Worm (Caenorhabditis elegans) whole organism, late embryonic: Measurements from ENCODE around the gene F41D9.2.

Experiments
- C08G9.2 ChIP-seq: sonication (generic microtip); optimal IDR thresholded peaks from 2 replicates; lab custom pipeline; 2016; ENCODE audit warnings: mild to moderate bottlenecking, missing genetic modification characterization, moderate library complexity, missing compliant biosample characterization
- T23F11.4 ChIP-seq: fragments of 200-800 bp; sonication (Bioruptor generic); optimal IDR thresholded peaks from 2 replicates; lab custom pipeline; 2018; ENCODE audit warnings: mild to moderate bottlenecking, missing genetic modification characterization, missing compliant biosample characterization
- Y22D7AL.16 ChIP-seq: sonication (generic microtip); optimal IDR thresholded peaks from 2 replicates; lab custom pipeline; 2016; ENCODE audit warnings: missing genetic modification characterization, missing compliant biosample characterization
- ahr-1 ChIP-seq: sonication (generic microtip); optimal IDR thresholded peaks from 2 replicates; lab custom pipeline; 2016; ENCODE audit warnings: missing genetic modification characterization, missing compliant biosample characterization
- ceh-14 ChIP-seq: sonication (generic microtip); optimal IDR thresholded peaks from 2 replicates; lab custom pipeline; 2016; ENCODE audit warnings: missing genotype, missing genetic modification characterization, missing compliant biosample characterization
- ceh-18 ChIP-seq: sonication (generic microtip); optimal IDR thresholded peaks from 2 replicates; lab custom pipeline; 2016; ENCODE audit warnings: missing genetic modification characterization, missing compliant biosample characterization
- ceh-2 ChIP-seq: sonication (generic microtip); optimal IDR thresholded peaks from 2 replicates; lab custom pipeline; 2016; ENCODE audit warnings: missing genotype, missing genetic modification characterization, missing compliant biosample characterization
- ceh-22 ChIP-seq: sonication (generic microtip); optimal IDR thresholded peaks from 2 replicates; lab custom pipeline; 2017; ENCODE audit warnings: missing biosample characterization, missing genetic modification characterization
- ceh-31 ChIP-seq: sonication (generic microtip); optimal IDR thresholded peaks from 2 replicates; lab custom pipeline; 2016; ENCODE audit warnings: missing genetic modification characterization, missing compliant biosample characterization
- ceh-34 ChIP-seq: sonication (generic microtip); optimal IDR thresholded peaks from 2 replicates; lab custom pipeline; 2016; ENCODE audit warnings: mild to moderate bottlenecking, missing genetic modification characterization, missing compliant biosample characterization
- ceh-45 ChIP-seq: fragments of 200-800 bp; sonication (Bioruptor generic); IDR thresholded peaks from 2 replicates; pipeline ENCODE4 v1.3.6; 2022; ENCODE audit warnings: missing genetic modification reagents, missing genetic modification characterization, missing compliant biosample characterization
- ceh-48 ChIP-seq: sonication (generic microtip); optimal IDR thresholded peaks from 2 replicates; lab custom pipeline; 2016; ENCODE audit warnings: missing genetic modification characterization, inconsistent platforms, missing compliant biosample characterization
- ceh-9 ChIP-seq: sonication (generic microtip); optimal IDR thresholded peaks from 2 replicates; lab custom pipeline; 2016; ENCODE audit warnings: mild to moderate bottlenecking, missing genetic modification characterization, inconsistent platforms, missing compliant biosample characterization
- che-1 ChIP-seq: sonication (generic microtip); optimal IDR thresholded peaks from 2 replicates; lab custom pipeline; 2016; ENCODE audit warnings: mild to moderate bottlenecking, missing genetic modification characterization, missing compliant biosample characterization
- dmd-4 ChIP-seq: sonication (generic microtip); optimal IDR thresholded peaks from 2 replicates; lab custom pipeline; 2016; ENCODE audit warnings: borderline replicate concordance, missing genetic modification characterization, missing compliant biosample characterization
- ets-4 ChIP-seq: sonication (generic microtip); optimal IDR thresholded peaks from 2 replicates; lab custom pipeline; 2016; ENCODE audit warnings: missing genetic modification characterization, missing compliant biosample characterization
- hlh-13 ChIP-seq: fragments of 200-800 bp; sonication (Bioruptor generic); optimal IDR thresholded peaks from 2 replicates; lab custom pipeline; 2018; ENCODE audit warnings: mild to moderate bottlenecking, missing genetic modification characterization, missing compliant biosample characterization
- hlh-6 ChIP-seq: sonication (generic microtip); optimal IDR thresholded peaks from 2 replicates; lab custom pipeline; 2016; ENCODE audit warnings: missing genotype, missing genetic modification characterization, missing compliant biosample characterization
- hlh-8 ChIP-seq: sonication (generic microtip); optimal IDR thresholded peaks from 2 replicates; lab custom pipeline; 2016; ENCODE audit warnings: missing genotype, missing genetic modification characterization, missing compliant biosample characterization
- lim-6 ChIP-seq: sonication (generic microtip); optimal IDR thresholded peaks from 2 replicates; lab custom pipeline; 2016; ENCODE audit warnings: missing genetic modification characterization, missing compliant biosample characterization
- madf-2 ChIP-seq: sonication (generic microtip); optimal IDR thresholded peaks from 2 replicates; lab custom pipeline; 2017; ENCODE audit warnings: missing genetic modification characterization, missing compliant biosample characterization
- mec-3 ChIP-seq: sonication (generic microtip); optimal IDR thresholded peaks from 2 replicates; lab custom pipeline; 2016; ENCODE audit warnings: borderline replicate concordance, missing genetic modification characterization, missing compliant biosample characterization
- npax-4 ChIP-seq: sonication (generic microtip); optimal IDR thresholded peaks from 2 replicates; lab custom pipeline; 2016; ENCODE audit warnings: missing genetic modification characterization, missing compliant biosample characterization
- odd-2 ChIP-seq: sonication (generic microtip); optimal IDR thresholded peaks from 2 replicates; lab custom pipeline; 2017; ENCODE audit warnings: antibody characterized with exemption, mild to moderate bottlenecking, missing genetic modification characterization, missing compliant biosample characterization
- pha-2 ChIP-seq: sonication (generic microtip); optimal IDR thresholded peaks from 2 replicates; lab custom pipeline; 2017; ENCODE audit warnings: mild to moderate bottlenecking, missing genetic modification characterization, missing compliant biosample characterization
- pqm-1 ChIP-seq: sonication (generic microtip); optimal IDR thresholded peaks from 2 replicates; lab custom pipeline; 2016; ENCODE audit warnings: missing genetic modification characterization, missing compliant biosample characterization
- ref-2 ChIP-seq: sonication (generic microtip); optimal IDR thresholded peaks from 2 replicates; lab custom pipeline; 2016; ENCODE audit warnings: missing genetic modification characterization, missing compliant biosample characterization
- rnt-1 ChIP-seq: sonication (generic microtip); optimal IDR thresholded peaks from 2 replicates; lab custom pipeline; 2016; ENCODE audit warnings: missing genetic modification characterization, missing compliant biosample characterization
- sdc-2 ChIP-seq: sonication (generic microtip); optimal IDR thresholded peaks from 2 replicates; lab custom pipeline; 2016; ENCODE audit warnings: missing genotype, missing genetic modification characterization, missing compliant biosample characterization
- sox-2 ChIP-seq: fragments of 200-800 bp; sonication (Bioruptor generic); IDR thresholded peaks from 2 replicates; pipeline ENCODE4 v1.3.6; 2022; ENCODE audit warnings: missing genetic modification reagents, missing genetic modification characterization, missing compliant biosample characterization
- sox-4 ChIP-seq: sonication (generic microtip); optimal IDR thresholded peaks from 2 replicates; lab custom pipeline; 2017; ENCODE audit warnings: mild to moderate bottlenecking, missing genetic modification characterization, inconsistent platforms, missing compliant biosample characterization
- tbx-2 ChIP-seq: sonication (generic microtip); optimal IDR thresholded peaks from 2 replicates; lab custom pipeline; 2016; ENCODE audit warnings: missing genetic modification characterization, missing compliant biosample characterization
- unc-3 ChIP-seq, 2 experiments: fragments of 200-800 bp in 1 of 2; sonication (Bioruptor generic) in 1 of 2; sonication (generic microtip) in 1 of 2; conservative IDR thresholded peaks in 1 of 2; optimal IDR thresholded peaks in 1 of 2; 2 replicates each; pipeline versions ENCODE4 v1.3.6 to Lab custom; 2016 to 2022; ENCODE audit warnings: missing compliant biosample characterization in 2 of 2, missing genetic modification characterization in 2 of 2, missing genetic modification reagents in 1 of 2
- unc-55 ChIP-seq: sonication (generic microtip); optimal IDR thresholded peaks from 2 replicates; lab custom pipeline; 2017; ENCODE audit warnings: missing biosample characterization, missing genetic modification reagents, missing genetic modification characterization
- unc-86 ChIP-seq: sonication (generic microtip); optimal IDR thresholded peaks from 2 replicates; lab custom pipeline; 2016; ENCODE audit warnings: missing genetic modification characterization, missing compliant biosample characterization
- ztf-16 ChIP-seq: sonication (generic microtip); optimal IDR thresholded peaks from 2 replicates; lab custom pipeline; 2017; ENCODE audit warnings: missing genetic modification characterization, missing compliant biosample characterization

The F41D9.2 gene

DNA sequence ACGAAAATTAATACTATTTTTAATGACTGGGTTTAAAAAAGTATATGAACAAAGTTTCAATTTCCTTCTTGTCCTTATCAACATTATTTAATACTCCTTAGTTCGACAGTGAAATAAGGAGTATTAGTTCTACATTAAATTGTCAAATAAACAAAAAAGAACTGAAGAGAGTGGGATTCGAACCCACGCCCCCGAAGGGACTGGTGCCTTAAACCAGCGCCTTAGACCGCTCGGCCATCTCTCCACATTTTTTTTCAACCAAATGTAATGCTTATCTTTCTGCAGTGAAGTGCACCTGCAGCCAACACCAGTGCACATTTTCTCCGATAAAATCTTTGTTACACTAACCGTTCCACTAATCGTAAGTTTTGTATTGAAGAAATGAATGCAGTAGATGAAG, 34.5 kb upstream of the F41D9.2 start:
- TF ChIP-seq rnt-1 = no peak
- no peak for TF ChIP-seq unc-55 (GFP tag; lab: Kevin White, UChicago)
- TF ChIP-seq sdc-2 (tag; lab: Kevin White, UChicago) = no peak
- no peak for TF ChIP-seq pha-2 (tag; lab: Kevin White, UChicago)
- TF ChIP-seq ets-4 (tag; lab: Kevin White, UChicago) = no peak
- TF ChIP-seq ceh-14 (tag; lab: Kevin White, UChicago) = no peak
- no peak for TF ChIP-seq ceh-34 (tag; lab: Kevin White, UChicago)
- TF ChIP-seq odd-2 (tag; lab: Kevin White, UChicago) = no peak
- TF ChIP-seq ceh-22 (tag; lab: Kevin White, UChicago) = no peak
- no peak for TF ChIP-seq tbx-2
- no peak for TF ChIP-seq mec-3 (tag; lab: Kevin White, UChicago)
- no peak for TF ChIP-seq madf-2 (tag; lab: Kevin White, UChicago)
- TF ChIP-seq sox-2 (GFP tag; lab: Robert Waterston, UW) = no peak
- TF ChIP-seq ceh-2 = no peak
- no peak for TF ChIP-seq ref-2

DNA sequence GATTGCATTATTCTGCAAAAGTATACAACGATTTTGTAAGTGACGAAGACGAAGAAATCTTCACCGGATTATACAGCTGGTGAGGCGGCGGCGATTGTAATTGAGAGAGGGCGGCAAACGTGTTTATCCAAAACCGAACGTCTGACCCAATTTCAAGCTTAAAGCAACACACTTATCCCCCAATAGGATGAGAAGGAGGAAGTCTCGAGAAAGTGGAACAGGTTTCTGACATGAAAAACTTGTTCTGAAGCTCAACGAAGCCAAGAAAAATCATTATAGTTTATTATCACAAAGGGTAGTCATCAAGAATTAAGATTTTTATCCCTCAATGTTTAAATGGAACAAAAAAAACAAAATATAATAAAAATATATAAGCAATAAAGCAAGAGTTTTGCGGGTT, 33.6 kb upstream of the F41D9.2 start, which contains the start of gene spp-13:
TSS of gene spp-13 (minus strand) at position 143 of the 400 bp plus-strand sequence.
- no peak for TF ChIP-seq C08G9.2 (tag; lab: Kevin White, UChicago)
- TF ChIP-seq dmd-4 = no peak
- no peak for TF ChIP-seq hlh-13
- TF ChIP-seq pha-2 (tag; lab: Kevin White, UChicago) = no peak
- no peak for TF ChIP-seq ceh-9
- TF ChIP-seq lim-6 (tag; lab: Kevin White, UChicago) = no peak
- no peak for TF ChIP-seq unc-55 (GFP tag; lab: Kevin White, UChicago)
- no peak for TF ChIP-seq ceh-31 (tag; lab: Kevin White, UChicago)
- no peak for TF ChIP-seq madf-2 (tag; lab: Kevin White, UChicago)
- TF ChIP-seq npax-4 (tag; lab: Kevin White, UChicago) = no peak
- TF ChIP-seq mec-3 (tag; lab: Kevin White, UChicago) = no peak
- TF ChIP-seq unc-86 (tag; lab: Kevin White, UChicago) = no peak
- no peak for TF ChIP-seq ceh-45
- no peak for TF ChIP-seq ref-2
- no peak for TF ChIP-seq rnt-1

DNA sequence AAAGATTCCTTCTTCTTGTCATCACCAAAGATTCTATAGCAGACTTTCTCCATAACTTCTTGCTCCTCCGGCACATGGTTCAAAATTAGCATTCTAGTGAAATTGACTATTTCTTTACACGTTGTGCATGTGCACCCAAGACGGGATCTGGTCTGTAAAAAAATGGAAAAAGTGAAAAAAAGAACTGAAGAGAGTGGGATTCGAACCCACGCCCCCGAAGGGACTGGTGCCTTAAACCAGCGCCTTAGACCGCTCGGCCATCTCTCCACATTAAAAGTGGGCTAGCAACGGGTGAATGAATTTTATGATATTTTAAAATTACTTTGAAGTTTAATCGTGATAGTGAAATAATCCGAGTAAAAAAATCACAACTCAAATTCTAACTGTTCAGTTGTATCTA, 33.0 kb upstream of the F41D9.2 start:
- no peak for TF ChIP-seq pha-2 (tag; lab: Kevin White, UChicago)
- TF ChIP-seq pqm-1 (tag; lab: Kevin White, UChicago) = no peak
- no peak for TF ChIP-seq hlh-6 (tag; lab: Kevin White, UChicago)
- no peak for TF ChIP-seq sox-4
- TF ChIP-seq unc-86 (tag; lab: Kevin White, UChicago) = no peak
- no peak for TF ChIP-seq ets-4 (tag; lab: Kevin White, UChicago)
- TF ChIP-seq ceh-45 = no peak
- no peak for TF ChIP-seq che-1 (tag; lab: Kevin White, UChicago)
- TF ChIP-seq T23F11.4 (GFP tag; lab: Kevin White, UChicago) = no peak
- no peak for TF ChIP-seq ceh-34 (tag; lab: Kevin White, UChicago)
- no peak for TF ChIP-seq Y22D7AL.16
- TF ChIP-seq hlh-8 (tag; lab: Kevin White, UChicago) = no peak
- TF ChIP-seq ahr-1 (tag; lab: Kevin White, UChicago) = no peak
- TF ChIP-seq ceh-18 (tag; lab: Kevin White, UChicago) = no peak
- TF ChIP-seq npax-4 (tag; lab: Kevin White, UChicago) = no peak
- TF ChIP-seq unc-3 (GFP tag; conservative IDR thresholded peaks at IDR 0.05; lab: Robert Waterston, UW) = no peak
- no peak for TF ChIP-seq unc-3 (tag; optimal IDR thresholded peaks at IDR 0.05; lab: Kevin White, UChicago)
- TF ChIP-seq ztf-16 (tag; lab: Kevin White, UChicago) = no peak
- no peak for TF ChIP-seq ceh-31 (tag; lab: Kevin White, UChicago)
- no peak for TF ChIP-seq sox-2 (GFP tag; lab: Robert Waterston, UW)

DNA sequence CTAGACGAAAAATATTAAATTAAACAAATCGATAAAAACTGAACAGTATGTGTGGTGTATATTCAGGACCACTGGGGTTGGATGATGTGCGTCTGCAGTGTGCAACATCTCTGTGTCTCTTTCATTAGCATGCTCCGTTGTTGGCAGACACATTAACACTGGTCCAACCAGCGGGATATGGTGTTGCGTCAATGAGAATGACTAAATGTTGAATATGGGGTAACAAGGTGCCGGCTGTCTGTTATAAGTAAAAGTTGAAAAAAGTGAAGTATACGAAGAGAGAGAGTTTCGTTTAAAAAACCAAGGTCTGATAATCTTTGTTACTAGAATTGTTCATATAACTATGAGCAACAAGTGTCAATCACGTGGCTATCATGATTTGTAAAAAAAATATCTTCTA, 32.1 kb upstream of the F41D9.2 start, which contains the start of gene ced-8:
TSS of gene ced-8 (minus strand) at position 101 of the 400 bp plus-strand sequence.
- TF ChIP-seq ceh-31 (tag; lab: Kevin White, UChicago) (peak; percentile 31), ceh-48 (no peak)
